Fruit fly (Drosophila melanogaster) whole organism: ENCODE results near the gene CG2931.

Source experiments
- CG8478 ChIP-seq: fragments of >200 bp; optimal IDR thresholded peaks from 2 replicates; lab custom pipeline; 2018; ENCODE audit warnings: inconsistent platforms
- Dll ChIP-seq: fragments of >200 bp; optimal IDR thresholded peaks from 2 replicates; lab custom pipeline; 2017
- pan ChIP-seq: fragments of >200 bp; optimal IDR thresholded peaks from 2 replicates; lab custom pipeline; 2017

- no peak for TF ChIP-seq pan
- TF ChIP-seq CG8478 (lab: Kevin White, UChicago) = no peak
- no peak for TF ChIP-seq Dll (lab: Kevin White, UChicago)
Measured at dm6 chr3R:5568590-5568989, at the start of gene CG2931, which contains the start of gene Rheb.
